Fruit fly (Drosophila melanogaster) whole organism, embryonic: ENCODE results near the gene CG10214.

Experiments
- ATbp ChIP-seq: fragments of 200-800 bp; sonication (Bioruptor generic); optimal IDR thresholded peaks from 2 replicates; lab custom pipeline; 2017; ENCODE audit warnings: missing biosample characterization, mild to moderate bottlenecking, missing genetic modification characterization, missing genetic modification reagents
- Awh ChIP-seq: fragments of 200-800 bp; sonication (Bioruptor generic); IDR thresholded peaks from 2 replicates; pipeline ENCODE4, ENCODE4 v1.3.6; 2022; ENCODE audit warnings: missing biosample characterization, missing genetic modification characterization
- Bteb2 ChIP-seq: fragments of 200-800 bp; sonication (Bioruptor generic); optimal IDR thresholded peaks from 2 replicates; lab custom pipeline; 2016; ENCODE audit warnings: missing biosample characterization, missing genetic modification characterization
- CG10209 ChIP-seq: fragments of 200-800 bp; sonication (Bioruptor generic); optimal IDR thresholded peaks from 3 replicates; lab custom pipeline; 2017; ENCODE audit warnings: missing biosample characterization, mild to moderate bottlenecking, missing genetic modification characterization, missing genetic modification reagents
- CG11085 ChIP-seq: fragments of 200-800 bp; sonication (Bioruptor generic); IDR thresholded peaks from 2 replicates; pipeline ENCODE4 v1.3.6; 2022; ENCODE audit warnings: missing biosample characterization, missing genetic modification characterization
- CG11398 ChIP-seq: fragments of 200-800 bp; sonication (Bioruptor generic); optimal IDR thresholded peaks from 2 replicates; lab custom pipeline; 2016; ENCODE audit warnings: missing biosample characterization, missing genetic modification characterization
- CG12391 ChIP-seq: fragments of 200-800 bp; sonication (Bioruptor generic); optimal IDR thresholded peaks from 3 replicates; lab custom pipeline; 2018; ENCODE audit warnings: missing biosample characterization, mild to moderate bottlenecking, missing genetic modification characterization, moderate library complexity
- CG12744 ChIP-seq: fragments of 200-800 bp; sonication (Bioruptor generic); optimal IDR thresholded peaks from 2 replicates; lab custom pipeline; 2016; ENCODE audit warnings: missing biosample characterization, missing genetic modification characterization
- CG17802 ChIP-seq: fragments of 200-800 bp; sonication (Bioruptor generic); optimal IDR thresholded peaks from 2 replicates; lab custom pipeline; 2018; ENCODE audit warnings: missing biosample characterization, mild to moderate bottlenecking, missing genetic modification characterization, moderate library complexity
- CG2116 ChIP-seq: fragments of 200-800 bp; sonication (Bioruptor generic); optimal IDR thresholded peaks from 3 replicates; lab custom pipeline; 2018; ENCODE audit warnings: missing biosample characterization, mild to moderate bottlenecking, missing genetic modification characterization
- CG31388 ChIP-seq: fragments of 200-800 bp; sonication (Bioruptor generic); optimal IDR thresholded peaks from 2 replicates; lab custom pipeline; 2016; ENCODE audit warnings: missing biosample characterization, missing genetic modification characterization
- CG33557 ChIP-seq: fragments of 200-800 bp; sonication (Bioruptor generic); optimal IDR thresholded peaks from 2 replicates; lab custom pipeline; 2019; ENCODE audit warnings: missing biosample characterization, mild to moderate bottlenecking, missing genetic modification characterization, moderate library complexity
- CG4360 ChIP-seq: fragments of 200-800 bp; sonication (Bioruptor generic); IDR thresholded peaks from 2 replicates; pipeline ENCODE4 v1.3.6; 2022; ENCODE audit warnings: missing biosample characterization, missing genetic modification characterization
- CG6254 ChIP-seq: fragments of 200-800 bp; sonication (Bioruptor generic); optimal IDR thresholded peaks from 3 replicates; lab custom pipeline; 2017; ENCODE audit warnings: mild to moderate bottlenecking, missing biosample characterization, missing genetic modification reagents, missing genetic modification characterization
- CG6272 ChIP-seq: fragments of 200-800 bp; sonication (Bioruptor generic); IDR thresholded peaks from 2 replicates; pipeline ENCODE4 v1.3.6; 2022; ENCODE audit warnings: missing biosample characterization, missing genetic modification characterization
- CG6654 ChIP-seq: fragments of 200-800 bp; sonication (Bioruptor generic); optimal IDR thresholded peaks from 2 replicates; lab custom pipeline; 2017; ENCODE audit warnings: missing biosample characterization, mild to moderate bottlenecking, missing genetic modification characterization
- CG6765 ChIP-seq: fragments of 200-800 bp; sonication (Bioruptor generic); optimal IDR thresholded peaks from 3 replicates; lab custom pipeline; 2017; ENCODE audit warnings: missing biosample characterization, mild to moderate bottlenecking, missing genetic modification characterization
- CG6791 ChIP-seq: fragments of 200-800 bp; sonication (Bioruptor generic); IDR thresholded peaks from 3 replicates; pipeline ENCODE4 v1.3.6; 2022; ENCODE audit warnings: missing biosample characterization, missing genetic modification characterization; ENCODE audit not compliant: partially characterized antibody
- CG7271 ChIP-seq: fragments of 200-800 bp; sonication (Bioruptor generic); optimal IDR thresholded peaks from 2 replicates; lab custom pipeline; 2018; ENCODE audit warnings: missing biosample characterization, mild to moderate bottlenecking, missing genetic modification characterization, moderate library complexity
- CG7963 ChIP-seq: fragments of 200-800 bp; sonication (Bioruptor generic); IDR thresholded peaks from 3 replicates; pipeline ENCODE4 v1.3.6; 2022; ENCODE audit warnings: missing biosample characterization, missing genetic modification characterization; ENCODE audit not compliant: partially characterized antibody
- CG8089 ChIP-seq: fragments of 200-800 bp; sonication (Bioruptor generic); optimal IDR thresholded peaks from 3 replicates; lab custom pipeline; 2016; ENCODE audit warnings: missing biosample characterization, missing genetic modification characterization
- CG8290 ChIP-seq, 3 experiments: fragments of 200-800 bp; sonication (Bioruptor generic); optimal IDR thresholded peaks; 2 replicates each; lab custom pipeline; 2016 to 2019; ENCODE audit warnings: missing biosample characterization in 3 of 3, missing genetic modification characterization in 3 of 3, mild to moderate bottlenecking in 2 of 3, moderate library complexity in 1 of 3
- CG9876 ChIP-seq: fragments of 200-800 bp; sonication (Bioruptor generic); optimal IDR thresholded peaks from 2 replicates; lab custom pipeline; 2016; ENCODE audit warnings: missing biosample characterization, missing genetic modification characterization
- CG9932 ChIP-seq: fragments of 200-800 bp; sonication (Bioruptor generic); IDR thresholded peaks from 2 replicates; pipeline ENCODE4 v1.3.6; 2022; ENCODE audit warnings: missing biosample characterization, missing genetic modification characterization
- CHES-1-like ChIP-seq: fragments of 200-800 bp; sonication (Bioruptor generic); optimal IDR thresholded peaks from 2 replicates; lab custom pipeline; 2016; ENCODE audit warnings: missing biosample characterization, missing genetic modification characterization
- CTCF ChIP-seq: fragments of 200-800 bp; sonication (Bioruptor generic); optimal IDR thresholded peaks from 2 replicates; lab custom pipeline; 2017; ENCODE audit warnings: missing biosample characterization, mild to moderate bottlenecking, missing genetic modification characterization, moderate library complexity
- Kr ChIP-seq: fragments of 200-800 bp; sonication (Bioruptor generic); optimal IDR thresholded peaks from 2 replicates; lab custom pipeline; 2017; ENCODE audit warnings: missing biosample characterization, mild to moderate bottlenecking, missing genetic modification characterization
- Lim3 ChIP-seq: fragments of 200-800 bp; sonication (Bioruptor generic); IDR thresholded peaks from 2 replicates; pipeline ENCODE4 v1.3.6; 2022; ENCODE audit warnings: missing biosample characterization, missing genetic modification characterization
- Oaz ChIP-seq: fragments of 200-800 bp; sonication (Bioruptor generic); IDR thresholded peaks from 2 replicates; pipeline ENCODE4 v1.3.6; 2022; ENCODE audit warnings: missing biosample characterization, missing genetic modification characterization
- Oli ChIP-seq: fragments of 200-800 bp; sonication (Bioruptor generic); optimal IDR thresholded peaks from 2 replicates; lab custom pipeline; 2018; ENCODE audit warnings: missing biosample characterization, mild to moderate bottlenecking, missing genetic modification characterization, moderate library complexity
- Ravus ChIP-seq: fragments of 200-800 bp; sonication (Bioruptor generic); IDR thresholded peaks from 2 replicates; pipeline ENCODE4 v1.3.6; 2022; ENCODE audit warnings: missing biosample characterization, missing genetic modification characterization
- Sry-β ChIP-seq: fragments of 200-800 bp; sonication (Bioruptor generic); optimal IDR thresholded peaks from 2 replicates; lab custom pipeline; 2018; ENCODE audit warnings: missing biosample characterization, mild to moderate bottlenecking, missing genetic modification characterization, moderate library complexity
- Tbp ChIP-seq: fragments of >200 bp; optimal IDR thresholded peaks from 2 replicates; lab custom pipeline; 2018; ENCODE audit warnings: missing biosample characterization, missing genetic modification characterization
- Trl ChIP-seq, 3 experiments: fragments of >200 bp in 2 of 3; fragments of 200-800 bp in 1 of 3; sonication (Bioruptor generic) in 1 of 3; optimal IDR thresholded peaks; 2 replicates in 1 of 3; 3 replicates in 2 of 3; lab custom pipeline; 2016 to 2017; ENCODE audit warnings: missing biosample characterization in 1 of 3, missing genetic modification characterization in 1 of 3
- ac ChIP-seq: fragments of 200-800 bp; sonication (Bioruptor generic); optimal IDR thresholded peaks from 3 replicates; lab custom pipeline; 2017; ENCODE audit warnings: missing biosample characterization, mild to moderate bottlenecking, missing genetic modification characterization
- ash1 ChIP-seq: fragments of 200-800 bp; sonication (Bioruptor generic); optimal IDR thresholded peaks from 2 replicates; lab custom pipeline; 2018; ENCODE audit warnings: missing biosample characterization, mild to moderate bottlenecking, missing genetic modification characterization
- chinmo ChIP-seq: fragments of 200-800 bp; sonication (Bioruptor generic); IDR thresholded peaks from 4 replicates; pipeline ENCODE4 v1.3.6; 2022; ENCODE audit warnings: missing biosample characterization, missing genetic modification characterization; ENCODE audit not compliant: partially characterized antibody
- dmrt99B ChIP-seq: fragments of 200-800 bp; sonication (Bioruptor generic); optimal IDR thresholded peaks from 2 replicates; lab custom pipeline; 2018; ENCODE audit warnings: missing biosample characterization, mild to moderate bottlenecking, missing genetic modification characterization, moderate library complexity
- eyg ChIP-seq: fragments of 200-800 bp; sonication (Bioruptor generic); optimal IDR thresholded peaks from 3 replicates; lab custom pipeline; 2016; ENCODE audit warnings: missing biosample characterization, missing genetic modification characterization
- ken ChIP-seq: fragments of 200-800 bp; sonication (Bioruptor generic); IDR thresholded peaks from 3 replicates; pipeline ENCODE4 v1.3.6; 2022; ENCODE audit warnings: missing biosample characterization, missing genetic modification characterization
- lov ChIP-seq, 2 experiments: fragments of 200-800 bp in 1 of 2; fragments of >200 bp in 1 of 2; sonication (Bioruptor generic) in 1 of 2; IDR thresholded peaks in 1 of 2; optimal IDR thresholded peaks in 1 of 2; 2 replicates in 1 of 2; 3 replicates in 1 of 2; pipeline versions ENCODE4 v1.3.6 to Lab custom; 2017 to 2022; ENCODE audit warnings: missing biosample characterization in 1 of 2, missing genetic modification characterization in 1 of 2
- nau ChIP-seq: fragments of 200-800 bp; sonication (Bioruptor generic); optimal IDR thresholded peaks from 3 replicates; lab custom pipeline; 2017; ENCODE audit warnings: missing biosample characterization, mild to moderate bottlenecking, missing genetic modification characterization, missing genetic modification reagents
- nom ChIP-seq: fragments of 200-800 bp; sonication (Bioruptor generic); optimal IDR thresholded peaks from 2 replicates; lab custom pipeline; 2017; ENCODE audit warnings: missing biosample characterization, missing genetic modification characterization, mild to moderate bottlenecking, moderate library complexity, missing genetic modification reagents
- pnt ChIP-seq: fragments of 200-800 bp; sonication (Bioruptor generic); optimal IDR thresholded peaks from 3 replicates; lab custom pipeline; 2016; ENCODE audit warnings: missing biosample characterization, missing genetic modification characterization
- pros ChIP-seq: fragments of 200-800 bp; sonication (Bioruptor generic); optimal IDR thresholded peaks from 3 replicates; lab custom pipeline; 2019; ENCODE audit warnings: missing biosample characterization, mild to moderate bottlenecking, missing genetic modification characterization, moderate library complexity
- salm ChIP-seq: fragments of 200-800 bp; sonication (Bioruptor generic); optimal IDR thresholded peaks from 2 replicates; lab custom pipeline; 2018; ENCODE audit warnings: missing biosample characterization, mild to moderate bottlenecking, missing genetic modification characterization
- sr ChIP-seq: fragments of 200-800 bp; sonication (Bioruptor generic); IDR thresholded peaks from 3 replicates; pipeline ENCODE4 v1.3.6; 2022; ENCODE audit warnings: missing biosample characterization, missing genetic modification characterization
- tna ChIP-seq: fragments of 200-800 bp; sonication (Bioruptor generic); IDR thresholded peaks from 2 replicates; pipeline ENCODE4 v1.3.6; 2022; ENCODE audit warnings: missing biosample characterization, missing genetic modification characterization; ENCODE audit not compliant: partially characterized antibody

The CG10214 gene

DNA sequence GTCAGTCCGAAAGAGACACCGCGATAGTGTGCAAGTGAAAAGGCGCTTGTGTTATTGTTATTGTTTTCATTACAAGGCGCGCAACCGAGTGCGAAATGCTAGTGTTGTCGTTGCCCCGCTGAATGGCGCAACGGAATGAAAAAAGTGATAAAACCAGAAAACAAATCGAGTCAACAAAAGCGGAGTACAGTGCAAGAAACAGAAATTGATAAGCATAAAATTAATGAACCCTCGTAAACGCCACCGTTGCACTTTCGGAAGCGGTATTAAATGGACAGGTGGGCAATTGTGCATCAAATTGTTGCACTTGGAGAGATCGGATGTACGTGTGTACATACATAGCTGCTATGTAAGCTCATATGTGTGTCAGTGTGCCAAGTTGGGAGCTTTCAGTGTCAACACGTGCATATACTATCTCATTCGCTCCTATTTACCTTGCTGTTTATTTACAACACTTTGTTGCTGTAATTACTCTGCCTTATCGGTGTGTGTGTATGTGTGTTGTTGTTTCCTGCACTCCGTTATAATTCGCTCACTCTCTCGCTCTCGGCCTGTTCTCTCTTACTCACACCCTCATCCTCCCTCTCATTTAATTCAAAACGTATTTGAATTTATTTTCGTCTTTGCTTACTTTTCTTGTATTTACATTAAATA, 43.8 kb downstream of the CG10214 start (continued):
- TF ChIP-seq CG17802 (tag; lab: Kevin White, UChicago) (no peak), pnt (GFP tag; lab: Kevin White, UChicago) (peak; percentile 60), nau (peak; percentile 70), CTCF (no peak), Lim3 (no peak), Oli (no peak), nom (GFP tag; lab: Kevin White, UChicago) (peak; percentile 54), Awh (GFP tag; lab: Robert Waterston, UW) (peak; percentile 91), Bteb2 (no peak), Oaz (GFP tag; lab: Robert Waterston, UW) (no peak), ash1 (peak; percentile 4), CG6272 (GFP tag; lab: Robert Waterston, UW) (no peak), CG6765 (GFP tag; lab: Kevin White, UChicago) (peak; percentile 65), CG7271 (tag; lab: Kevin White, UChicago) (no peak), CG11398 (GFP tag; lab: Kevin White, UChicago) (peak; percentile 54), tna (GFP tag; lab: Robert Waterston, UW) (no peak), ac (GFP tag; lab: Kevin White, UChicago) (no peak), pros (GFP tag; lab: Kevin White, UChicago) (no peak), CG33557 (GFP tag; lab: Kevin White, UChicago) (peak; percentile 30), Tbp (GFP tag; lab: Kevin White, UChicago) (no peak), salm (tag; lab: Kevin White, UChicago) (no peak), lov (optimal IDR thresholded peaks at IDR 0.05; lab: Kevin White, UChicago) (no peak), lov (GFP tag; IDR thresholded peaks at IDR 0.05; lab: Robert Waterston, UW) (no peak; the same call in 2 of the 3 replicates), CG6254 (GFP tag; lab: Kevin White, UChicago) (peak; percentile 71), CG6654 (GFP tag; lab: Kevin White, UChicago) (no peak), Ravus (GFP tag; lab: Robert Waterston, UW) (no peak), CHES-1-like (peak; percentile 6), CG9876 (GFP tag; lab: Kevin White, UChicago) (peak; percentile 25), CG2116 (GFP tag; lab: Kevin White, UChicago) (no peak), CG11085 (GFP tag; lab: Robert Waterston, UW) (no peak), Kr (GFP tag; lab: Kevin White, UChicago) (no peak), CG9932 (GFP tag; lab: Robert Waterston, UW) (0 out of 2 replicates have a peak, but pooled peaks have one; percentile 5), CG8290 (GFP tag; optimal IDR thresholded peaks at IDR 0.05; lab: Kevin White, UChicago) (peak; percentile 37), CG8290 (tag; optimal IDR thresholded peaks at IDR 0.05; lab: Kevin White, UChicago) (peak in 1 of 2 experiments; percentile 51), Sry-β (GFP tag; lab: Kevin White, UChicago) (peak; percentile 62), eyg (GFP tag; lab: Kevin White, UChicago) (peak; percentile 75), CG10209 (peak; percentile 31), CG12744 (GFP tag; lab: Kevin White, UChicago) (no peak), sr (GFP tag; lab: Robert Waterston, UW) (peak; percentile 83), CG4360 (GFP tag; lab: Robert Waterston, UW) (peak; percentile 69), chinmo (peak; percentile 76; the same call in 1 of the 4 replicates), dmrt99B (peak; percentile 53), ATbp (GFP tag; lab: Kevin White, UChicago) (peak; percentile 93), CG7963 (no peak), CG31388 (GFP tag; lab: Kevin White, UChicago) (no peak), CG12391 (no peak), CG8089 (GFP tag; lab: Kevin White, UChicago) (no peak), CG6791 (GFP tag; lab: Robert Waterston, UW) (no peak), Trl (optimal IDR thresholded peaks at IDR 0.05; lab: Kevin White, UChicago) (peak; percentile 68 to 89), Trl (GFP tag; optimal IDR thresholded peaks at IDR 0.05; lab: Kevin White, UChicago) (peak; percentile 83), ken (GFP tag; lab: Robert Waterston, UW) (0 out of 3 replicates have a peak, but pooled peaks have one; percentile 12)
